Worm (Caenorhabditis elegans): ENCODE measurements around the gene F17H10.4.
A peak's percentile ranks its signal among the peaks of the same experiment; 100 is the strongest.

Gene F17H10.4

DNA sequence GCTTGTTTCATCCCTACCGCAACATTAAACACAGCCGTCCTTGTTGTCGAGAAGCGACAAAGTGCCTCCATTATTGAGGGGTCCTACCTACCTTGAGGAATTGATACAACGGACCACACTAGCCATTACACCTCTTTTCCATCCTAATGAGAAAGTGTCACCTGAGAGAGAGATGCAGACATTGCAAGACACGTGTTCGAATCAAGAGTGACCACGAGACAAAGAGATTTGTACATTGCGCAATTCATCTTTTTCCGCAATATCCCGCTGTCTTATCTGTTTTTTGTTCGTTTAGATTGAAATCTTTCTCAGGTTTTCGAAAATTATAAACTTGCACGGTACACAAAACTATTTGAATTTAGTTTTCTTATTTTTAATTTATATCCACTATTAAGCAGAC, 42.8 kb upstream of the F17H10.4 start:
- TF ChIP-seq unc-62 (GFP tag; optimal IDR thresholded peaks at IDR 0.05) (peak; percentile 1), ceh-91 (GFP tag; IDR thresholded peaks at IDR 0.05) (no peak), cebp-1 (GFP tag; IDR thresholded peaks at IDR 0.05) (no peak), cebp-1 (tag; optimal IDR thresholded peaks at IDR 0.05) (peak; percentile 79)

DNA sequence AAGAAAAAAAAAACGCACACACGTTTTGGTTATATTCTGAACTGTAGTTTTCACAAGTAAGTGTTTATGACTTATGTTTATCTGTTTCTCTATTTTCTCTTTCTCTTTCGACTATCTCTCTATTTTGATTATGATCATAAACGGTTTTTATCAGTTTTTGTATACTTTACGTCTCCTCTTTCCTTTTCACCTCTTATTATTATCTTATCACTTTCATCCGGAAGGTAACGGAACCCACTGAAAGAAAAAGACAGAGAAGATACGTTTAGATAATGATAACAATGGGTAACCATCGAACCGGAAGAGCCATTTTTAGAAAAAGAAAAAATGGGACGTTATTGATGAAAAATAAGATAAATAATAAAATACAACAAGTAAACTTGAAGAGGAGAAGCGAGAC, 39.4 kb upstream of the F17H10.4 start:
- TF ChIP-seq nhr-90 (tag; optimal IDR thresholded peaks at IDR 0.05) (no peak), unc-62 (GFP tag; optimal IDR thresholded peaks at IDR 0.05) (peak; percentile 59), ztf-25 (GFP tag; IDR thresholded peaks at IDR 0.05) (no peak), ets-4 (GFP tag; optimal IDR thresholded peaks at IDR 0.05) (peak; percentile 15), chd-7 (tag; optimal IDR thresholded peaks at IDR 0.05) (no peak), nhr-80 (tag; optimal IDR thresholded peaks at IDR 0.05) (peak; percentile 85), lin-40 (tag; optimal IDR thresholded peaks at IDR 0.05) (peak; percentile 17), attf-3 (GFP tag; conservative IDR thresholded peaks at IDR 0.05) (no peak), pha-4 (tag; optimal IDR thresholded peaks at IDR 0.05) (no peak), let-607 (tag; optimal IDR thresholded peaks at IDR 0.05) (no peak), C17E4.6 (GFP tag; IDR thresholded peaks at IDR 0.05) (no peak), zfh-2 (GFP tag; conservative IDR thresholded peaks at IDR 0.05) (no peak), hrde-1 (tag; optimal IDR thresholded peaks at IDR 0.05; ENCODE audit: borderline replicate concordance) (no peak), mes-4 (tag; optimal IDR thresholded peaks at IDR 0.05) (no peak)

DNA sequence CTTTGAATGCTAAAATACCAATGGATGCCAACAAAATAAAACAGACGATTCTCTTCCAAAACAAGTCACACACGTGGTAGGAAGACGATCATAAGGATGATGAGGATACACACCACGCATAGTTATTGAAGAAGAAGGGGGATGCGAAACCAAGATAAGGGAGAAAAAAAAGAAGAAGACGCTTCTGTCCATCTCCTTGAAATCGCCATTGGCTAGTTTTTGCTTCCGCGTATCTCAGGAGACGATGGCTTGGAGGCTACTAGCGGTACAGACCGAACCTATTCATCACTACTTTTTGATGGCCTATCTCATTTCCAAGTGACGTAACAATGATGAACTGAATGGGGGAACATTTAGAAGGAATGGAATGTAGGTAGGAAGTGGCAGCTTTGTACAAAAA, 38.0 kb upstream of the F17H10.4 start:
- TF ChIP-seq ztf-18 (tag; optimal IDR thresholded peaks at IDR 0.05) (no peak), mel-28 (tag; optimal IDR thresholded peaks at IDR 0.05; ENCODE audit: borderline replicate concordance) (peak; percentile 2), ZK185.1 (tag; optimal IDR thresholded peaks at IDR 0.05; ENCODE audit: poor library complexity, severe bottlenecking) (no peak), lir-1 (GFP tag; conservative IDR thresholded peaks at IDR 0.05) (no peak), chd-7 (tag; optimal IDR thresholded peaks at IDR 0.05) (peak; percentile 16), die-1 (tag; optimal IDR thresholded peaks at IDR 0.05) (no peak), ceh-79 (tag; optimal IDR thresholded peaks at IDR 0.05) (no peak), F57C9.4 (tag; optimal IDR thresholded peaks at IDR 0.05) (no peak), ceh-100 (GFP tag; IDR thresholded peaks at IDR 0.05) (no peak), zim-3 (tag; optimal IDR thresholded peaks at IDR 0.05) (no peak), somi-1 (GFP tag; optimal IDR thresholded peaks at IDR 0.05) (peak; percentile 36), snpc-4 (GFP tag; optimal IDR thresholded peaks at IDR 0.05) (no peak), snpc-4 (tag; optimal IDR thresholded peaks at IDR 0.05) (no peak), F10E7.11 (tag; optimal IDR thresholded peaks at IDR 0.05) (no peak), cebp-1 (GFP tag; IDR thresholded peaks at IDR 0.05) (no peak), cebp-1 (tag; optimal IDR thresholded peaks at IDR 0.05) (peak; percentile 18)

DNA sequence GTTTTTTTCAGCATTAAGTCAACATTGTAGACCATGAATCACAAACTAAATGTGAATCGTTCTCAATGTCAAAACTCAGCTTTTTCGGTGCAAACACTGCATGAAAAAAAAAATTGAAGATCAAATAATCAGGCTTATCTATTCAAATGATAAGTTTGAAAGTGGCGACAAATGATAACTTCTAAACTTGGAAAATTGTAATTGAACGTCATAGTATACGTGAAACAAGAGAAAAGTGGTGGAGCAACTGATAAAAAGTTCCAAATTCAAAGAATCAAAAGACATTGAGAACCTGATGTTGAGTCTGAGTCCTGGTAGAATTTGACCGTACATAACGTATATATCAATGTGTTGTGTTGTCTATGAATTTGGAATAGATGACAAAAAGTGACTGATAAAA, 36.9 kb upstream of the F17H10.4 start:
- TF ChIP-seq lsl-1 (GFP tag; optimal IDR thresholded peaks at IDR 0.05) (no peak), nhr-80 (tag; optimal IDR thresholded peaks at IDR 0.05) (peak; percentile 69)

DNA sequence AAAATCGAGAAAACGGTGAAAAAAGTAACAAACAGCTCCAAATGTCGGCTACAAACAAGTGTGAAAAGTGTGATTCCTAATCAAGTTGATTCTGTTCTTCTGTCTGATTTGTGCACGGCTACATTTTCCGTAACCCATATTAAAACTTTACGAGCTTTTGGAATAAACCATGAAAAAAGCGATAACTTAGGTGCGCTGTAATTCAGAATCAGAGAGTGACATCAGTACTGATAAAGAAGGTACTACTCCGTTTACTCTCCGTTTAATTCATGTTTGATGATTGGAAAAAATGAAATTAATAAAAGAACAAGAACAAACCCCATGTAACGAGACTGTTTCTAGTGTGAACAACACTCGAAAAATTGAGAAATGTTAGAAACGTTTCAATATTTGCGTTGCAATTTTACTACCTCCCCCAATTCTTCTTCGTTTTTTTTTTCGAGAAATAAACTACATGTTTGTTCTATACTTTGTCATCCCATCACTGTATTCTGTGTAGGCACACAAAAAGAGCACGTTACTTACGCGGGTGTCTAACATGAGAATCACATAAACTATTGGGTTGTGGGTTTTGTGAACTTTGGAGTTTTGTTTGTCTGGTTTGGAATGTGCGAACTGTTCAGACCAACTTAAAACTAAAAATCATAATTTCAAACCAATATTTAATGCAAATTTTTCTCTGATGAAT, 36.2 kb upstream of the F17H10.4 start:
- no peak for TF ChIP-seq chd-7 (tag; optimal IDR thresholded peaks at IDR 0.05)
- no peak for TF ChIP-seq Y53F4B.3 (GFP tag; IDR thresholded peaks at IDR 0.05)
